Worm (Caenorhabditis elegans) whole organism, young adult: Measurements from ENCODE around the gene pah-1.

Experiments used
- B0019.2 ChIP-seq: fragments of 200-800 bp; sonication (Bioruptor generic); conservative IDR thresholded peaks from 2 replicates; pipeline ENCODE4 v1.3.6; 2022; ENCODE audit warnings: missing genetic modification reagents, missing genetic modification characterization, missing compliant biosample characterization
- F37B4.10 ChIP-seq: fragments of 200-800 bp; sonication (Bioruptor generic); IDR thresholded peaks from 2 replicates; pipeline ENCODE4 v1.3.6; 2022; ENCODE audit warnings: missing genetic modification characterization, missing compliant biosample characterization
- F57A8.1 ChIP-seq: fragments of 200-800 bp; sonication (Bioruptor generic); optimal IDR thresholded peaks from 2 replicates; lab custom pipeline; 2018; ENCODE audit warnings: mild to moderate bottlenecking, missing genetic modification characterization, moderate library complexity, missing compliant biosample characterization
- K11D2.4 ChIP-seq: fragments of 200-800 bp; sonication (Bioruptor generic); IDR thresholded peaks from 2 replicates; pipeline ENCODE4 v1.3.6; 2022; ENCODE audit warnings: missing genetic modification reagents, missing genetic modification characterization, missing compliant biosample characterization
- T07F8.4 ChIP-seq: sonication (generic microtip); optimal IDR thresholded peaks from 2 replicates; lab custom pipeline; 2016; ENCODE audit warnings: mild to moderate bottlenecking, missing genetic modification characterization, moderate library complexity, missing compliant biosample characterization
- Y56A3A.18 ChIP-seq: fragments of 200-800 bp; sonication (Bioruptor generic); IDR thresholded peaks from 2 replicates; pipeline ENCODE4 v1.3.6; 2022; ENCODE audit warnings: missing genetic modification reagents, missing genetic modification characterization, missing compliant biosample characterization
- Y79H2A.3 ChIP-seq: fragments of 200-800 bp; sonication (Bioruptor generic); conservative IDR thresholded peaks from 2 replicates; pipeline ENCODE4 v1.3.6; 2022; ENCODE audit warnings: missing genetic modification reagents, missing genetic modification characterization, missing compliant biosample characterization
- akir-1 ChIP-seq: fragments of 200-800 bp; sonication (Bioruptor generic); optimal IDR thresholded peaks from 2 replicates; lab custom pipeline; 2018; ENCODE audit warnings: mild to moderate bottlenecking, missing genetic modification characterization, moderate library complexity, missing compliant biosample characterization
- attf-3 ChIP-seq: fragments of 200-800 bp; sonication (Bioruptor generic); conservative IDR thresholded peaks from 2 replicates; pipeline ENCODE4 v1.3.6; 2022; ENCODE audit warnings: missing genetic modification reagents, missing genetic modification characterization, missing compliant biosample characterization
- attf-6 ChIP-seq: fragments of 200-800 bp; sonication (Bioruptor generic); IDR thresholded peaks from 2 replicates; pipeline ENCODE4 v1.3.6; 2022; ENCODE audit warnings: missing genetic modification reagents, missing genetic modification characterization, missing compliant biosample characterization
- bed-2 ChIP-seq: fragments of 200-800 bp; sonication (Bioruptor generic); IDR thresholded peaks from 2 replicates; pipeline ENCODE4 v1.3.6; 2022; ENCODE audit warnings: missing genetic modification reagents, missing genetic modification characterization, missing compliant biosample characterization
- ccch-3 ChIP-seq: fragments of 200-800 bp; sonication (Bioruptor generic); optimal IDR thresholded peaks from 2 replicates; lab custom pipeline; 2018; ENCODE audit warnings: mild to moderate bottlenecking, missing genetic modification characterization, missing compliant biosample characterization
- cebp-1 ChIP-seq, 2 experiments: fragments of 200-800 bp in 1 of 2; sonication (Bioruptor generic) in 1 of 2; sonication (generic microtip) in 1 of 2; IDR thresholded peaks in 1 of 2; optimal IDR thresholded peaks in 1 of 2; 2 replicates each; pipeline versions ENCODE4 v1.3.6 to Lab custom; 2017 to 2022; ENCODE audit warnings: missing compliant biosample characterization in 2 of 2, missing genetic modification characterization in 2 of 2, mild to moderate bottlenecking in 1 of 2, missing genetic modification reagents in 1 of 2, moderate library complexity in 1 of 2
- ceh-27 ChIP-seq: fragments of 200-800 bp; sonication (Bioruptor generic); optimal IDR thresholded peaks from 2 replicates; lab custom pipeline; 2018; ENCODE audit warnings: mild to moderate bottlenecking, missing genetic modification characterization, moderate library complexity, missing compliant biosample characterization
- ceh-58 ChIP-seq: fragments of 200-800 bp; sonication (Bioruptor generic); IDR thresholded peaks from 2 replicates; pipeline ENCODE4 v1.3.6; 2022; ENCODE audit warnings: missing genetic modification characterization, missing compliant biosample characterization
- ceh-91 ChIP-seq: fragments of 200-800 bp; sonication (Bioruptor generic); IDR thresholded peaks from 2 replicates; pipeline ENCODE4 v1.3.6; 2022; ENCODE audit warnings: missing genetic modification reagents, missing genetic modification characterization, missing compliant biosample characterization
- chd-7 ChIP-seq: sonication (generic microtip); optimal IDR thresholded peaks from 2 replicates; lab custom pipeline; 2016; ENCODE audit warnings: mild to moderate bottlenecking, missing genetic modification characterization, moderate library complexity, missing compliant biosample characterization
- die-1 ChIP-seq: sonication (generic microtip); optimal IDR thresholded peaks from 2 replicates; lab custom pipeline; 2016; ENCODE audit warnings: missing genotype, mild to moderate bottlenecking, missing genetic modification characterization, missing compliant biosample characterization
- dox-1 ChIP-seq: fragments of 200-800 bp; sonication (Bioruptor generic); IDR thresholded peaks from 2 replicates; pipeline ENCODE4 v1.3.6; 2022; ENCODE audit warnings: missing genetic modification reagents, missing genetic modification characterization, missing compliant biosample characterization
- dpl-1 ChIP-seq: fragments of 150-350 bp; optimal IDR thresholded peaks from 2 replicates; lab custom pipeline; 2014; ENCODE audit warnings: missing biosample characterization, missing genetic modification reagents, missing genetic modification characterization
- egrh-3 ChIP-seq: fragments of 200-800 bp; sonication (Bioruptor generic); IDR thresholded peaks from 2 replicates; pipeline ENCODE4 v1.3.6; 2022; ENCODE audit warnings: missing genetic modification reagents, missing genetic modification characterization, missing compliant biosample characterization
- ekl-4 ChIP-seq: fragments of 200-800 bp; sonication (Bioruptor generic); IDR thresholded peaks from 2 replicates; pipeline ENCODE4 v1.3.6; 2022; ENCODE audit warnings: missing genetic modification reagents, missing genetic modification characterization, missing compliant biosample characterization
- gei-17 ChIP-seq: fragments of 200-800 bp; sonication (Bioruptor generic); optimal IDR thresholded peaks from 2 replicates; lab custom pipeline; 2018; ENCODE audit warnings: mild to moderate bottlenecking, missing genetic modification characterization, missing compliant biosample characterization
- him-1 ChIP-seq: sonication (generic microtip); optimal IDR thresholded peaks from 2 replicates; lab custom pipeline; 2016; ENCODE audit warnings: missing genotype, missing genetic modification reagents, missing genetic modification characterization, missing compliant biosample characterization
- let-607 ChIP-seq, 2 experiments: fragments of 200-800 bp in 1 of 2; sonication (Bioruptor generic) in 1 of 2; sonication (generic microtip) in 1 of 2; optimal IDR thresholded peaks; 2 replicates each; lab custom pipeline; 2016 to 2018; ENCODE audit warnings: mild to moderate bottlenecking in 2 of 2, missing compliant biosample characterization in 2 of 2, missing genetic modification characterization in 2 of 2, moderate library complexity in 2 of 2, missing genotype in 1 of 2
- lin-26 ChIP-seq: fragments of 200-800 bp; sonication (Bioruptor generic); IDR thresholded peaks from 2 replicates; pipeline ENCODE4 v1.3.6; 2022; ENCODE audit warnings: missing genetic modification reagents, missing genetic modification characterization, missing compliant biosample characterization
- lin-40 ChIP-seq: sonication (generic microtip); optimal IDR thresholded peaks from 2 replicates; lab custom pipeline; 2016; ENCODE audit warnings: missing genetic modification characterization, mild to moderate bottlenecking, missing compliant biosample characterization, missing genotype, missing genetic modification reagents
- lsy-27 ChIP-seq: sonication (generic microtip); optimal IDR thresholded peaks from 2 replicates; lab custom pipeline; 2017; ENCODE audit warnings: missing genetic modification characterization, mild to moderate bottlenecking, missing compliant biosample characterization, antibody characterized with exemption, missing genotype, borderline replicate concordance; ENCODE audit not compliant: insufficient read depth
- madf-3 ChIP-seq: fragments of 200-800 bp; sonication (Bioruptor generic); IDR thresholded peaks from 2 replicates; pipeline ENCODE4 v1.3.6; 2022; ENCODE audit warnings: missing genetic modification reagents, missing genetic modification characterization, missing compliant biosample characterization
- madf-8 ChIP-seq: fragments of 200-800 bp; sonication (Bioruptor generic); conservative IDR thresholded peaks from 2 replicates; pipeline ENCODE4 v1.3.6; 2022; ENCODE audit warnings: missing genetic modification reagents, missing genetic modification characterization, missing compliant biosample characterization
- mcd-1 ChIP-seq: fragments of 200-800 bp; sonication (Bioruptor generic); IDR thresholded peaks from 2 replicates; pipeline ENCODE4 v1.3.6; 2022; ENCODE audit warnings: missing genetic modification reagents, missing genetic modification characterization, missing compliant biosample characterization
- mel-28 ChIP-seq: sonication (generic microtip); optimal IDR thresholded peaks from 2 replicates; lab custom pipeline; 2016; ENCODE audit warnings: borderline replicate concordance, mild to moderate bottlenecking, missing genetic modification characterization, missing compliant biosample characterization
- mxl-1 ChIP-seq: sonication (generic microtip); optimal IDR thresholded peaks from 2 replicates; lab custom pipeline; 2016; ENCODE audit warnings: missing genetic modification characterization, missing compliant biosample characterization
- nhr-27 ChIP-seq: fragments of 200-800 bp; sonication (Bioruptor generic); optimal IDR thresholded peaks from 2 replicates; lab custom pipeline; 2018; ENCODE audit warnings: mild to moderate bottlenecking, missing genetic modification characterization, moderate library complexity, missing compliant biosample characterization
- nhr-80 ChIP-seq: sonication (generic microtip); optimal IDR thresholded peaks from 2 replicates; lab custom pipeline; 2016; ENCODE audit warnings: missing genetic modification characterization, missing compliant biosample characterization
- rec-8 ChIP-seq, 2 experiments: sonication (generic microtip); optimal IDR thresholded peaks; 2 replicates each; lab custom pipeline; 2016; ENCODE audit warnings: mild to moderate bottlenecking in 2 of 2, missing genetic modification characterization in 2 of 2, missing genetic modification reagents in 2 of 2, missing genotype in 2 of 2, missing biosample characterization in 1 of 2, missing compliant biosample characterization in 1 of 2, moderate library complexity in 1 of 2
- sdz-38 ChIP-seq: sonication (generic microtip); optimal IDR thresholded peaks from 2 replicates; lab custom pipeline; 2016; ENCODE audit warnings: missing genotype, missing genetic modification characterization, missing compliant biosample characterization
- snpc-1.1 ChIP-seq: sonication (generic microtip); optimal IDR thresholded peaks from 2 replicates; lab custom pipeline; 2017; ENCODE audit warnings: missing genetic modification characterization, mild to moderate bottlenecking, missing compliant biosample characterization, antibody characterized with exemption, moderate library complexity, missing genotype, missing genetic modification reagents; ENCODE audit not compliant: insufficient read depth
- snpc-3.4 ChIP-seq: sonication (generic microtip); optimal IDR thresholded peaks from 2 replicates; lab custom pipeline; 2017; ENCODE audit warnings: missing genetic modification characterization, mild to moderate bottlenecking, missing compliant biosample characterization, antibody characterized with exemption, moderate library complexity, missing genotype, missing genetic modification reagents
- somi-1 ChIP-seq: fragments of 200-800 bp; sonication (Bioruptor generic); optimal IDR thresholded peaks from 2 replicates; lab custom pipeline; 2018; ENCODE audit warnings: mild to moderate bottlenecking, missing genetic modification characterization, missing compliant biosample characterization
- sptf-2 ChIP-seq: fragments of 200-800 bp; sonication (Bioruptor generic); optimal IDR thresholded peaks from 2 replicates; lab custom pipeline; 2018; ENCODE audit warnings: mild to moderate bottlenecking, missing genetic modification characterization, missing compliant biosample characterization
- zim-3 ChIP-seq: sonication (generic microtip); optimal IDR thresholded peaks from 2 replicates; lab custom pipeline; 2017; ENCODE audit warnings: mild to moderate bottlenecking, missing genetic modification characterization, moderate library complexity, missing compliant biosample characterization
- ztf-26 ChIP-seq: sonication (generic microtip); optimal IDR thresholded peaks from 2 replicates; lab custom pipeline; 2017; ENCODE audit warnings: missing genetic modification characterization, missing compliant biosample characterization
- ztf-28 ChIP-seq: fragments of 200-800 bp; sonication (Bioruptor generic); IDR thresholded peaks from 2 replicates; pipeline ENCODE4 v1.3.6; 2022; ENCODE audit warnings: missing genetic modification reagents, missing genetic modification characterization, missing compliant biosample characterization
- ztf-3 ChIP-seq: fragments of 200-800 bp; sonication (Bioruptor generic); optimal IDR thresholded peaks from 2 replicates; lab custom pipeline; 2018; ENCODE audit warnings: mild to moderate bottlenecking, missing genetic modification characterization, missing compliant biosample characterization

pah-1 gene

ce11 chrII:8742006-8742847, 24.6 kb downstream of the pah-1 start:
- TF ChIP-seq snpc-3.4 (tag; lab: Kevin White, UChicago) = no peak
- TF ChIP-seq chd-7 = peak; percentile 67
- TF ChIP-seq ztf-28 (GFP tag; lab: Robert Waterston, UW) = no peak
- no peak for TF ChIP-seq snpc-1.1 (tag; lab: Kevin White, UChicago)
- no peak for TF ChIP-seq ceh-27
- no peak for TF ChIP-seq ceh-91
- TF ChIP-seq mel-28 (tag; lab: Kevin White, UChicago) = no peak
- TF ChIP-seq T07F8.4 = no peak
- peak; percentile 67 for TF ChIP-seq K11D2.4 (GFP tag; lab: Robert Waterston, UW)
- TF ChIP-seq F57A8.1 (GFP tag; lab: Kevin White, UChicago) = no peak
- TF ChIP-seq die-1 (tag; lab: Kevin White, UChicago) = peak; percentile 39
- TF ChIP-seq ccch-3 (GFP tag; lab: Kevin White, UChicago) = no peak
- TF ChIP-seq ceh-58 (GFP tag; lab: Robert Waterston, UW) = no peak
- TF ChIP-seq sdz-38 = no peak
- no peak for TF ChIP-seq zim-3 (tag; lab: Kevin White, UChicago)
- TF ChIP-seq nhr-80 = peak; percentile 16
- TF ChIP-seq B0019.2 (GFP tag; lab: Robert Waterston, UW) = no peak
- TF ChIP-seq lin-26 (GFP tag; lab: Robert Waterston, UW) = peak; percentile 75
- TF ChIP-seq Y79H2A.3 (GFP tag; lab: Robert Waterston, UW) = no peak
- no peak for TF ChIP-seq madf-8 (GFP tag; lab: Robert Waterston, UW)
- peak; percentile 88 for TF ChIP-seq somi-1 (GFP tag; lab: Kevin White, UChicago)
- 0 out of 2 replicates have a peak, but pooled peaks have one; percentile 21 for TF ChIP-seq madf-3 (GFP tag; lab: Robert Waterston, UW)
- no peak for TF ChIP-seq lsy-27 (tag; lab: Kevin White, UChicago)
- TF ChIP-seq attf-3 (GFP tag; lab: Robert Waterston, UW) = no peak
- TF ChIP-seq mxl-1 (tag; lab: Kevin White, UChicago) = no peak
- TF ChIP-seq egrh-3 (GFP tag; lab: Robert Waterston, UW) = no peak
- no peak for TF ChIP-seq F37B4.10 (GFP tag; lab: Robert Waterston, UW)
- TF ChIP-seq akir-1 (GFP tag; lab: Kevin White, UChicago) = no peak
- TF ChIP-seq gei-17 = no peak
- TF ChIP-seq cebp-1 (GFP tag; IDR thresholded peaks at IDR 0.05; lab: Robert Waterston, UW) = 0 out of 2 replicates have a peak, but pooled peaks have one; percentile 14
- TF ChIP-seq cebp-1 (tag; optimal IDR thresholded peaks at IDR 0.05; lab: Kevin White, UChicago) = peak; percentile 41
- TF ChIP-seq ztf-3 (GFP tag; lab: Kevin White, UChicago) = no peak
- peak; percentile 72 for TF ChIP-seq lin-40 (tag; lab: Kevin White, UChicago)
- no peak for TF ChIP-seq dpl-1 (GFP tag; lab: Kevin White, UChicago)
- TF ChIP-seq rec-8 (tag; optimal IDR thresholded peaks at IDR 0.05; lab: Kevin White, UChicago) = no peak
- 0 out of 2 replicates have a peak, but pooled peaks have one; percentile 21 for TF ChIP-seq mcd-1 (GFP tag; lab: Robert Waterston, UW)
- TF ChIP-seq ztf-26 (tag; lab: Kevin White, UChicago) = peak; percentile 80
- no peak for TF ChIP-seq him-1 (tag; lab: Kevin White, UChicago)
- peak in 1 of 2 experiments; percentile 22 for TF ChIP-seq let-607 (tag; optimal IDR thresholded peaks at IDR 0.05; lab: Kevin White, UChicago)
- no peak for TF ChIP-seq attf-6
- no peak for TF ChIP-seq sptf-2 (GFP tag; lab: Kevin White, UChicago)
- no peak for TF ChIP-seq Y56A3A.18 (GFP tag; lab: Robert Waterston, UW)
- TF ChIP-seq nhr-27 (tag; lab: Kevin White, UChicago) = no peak
- TF ChIP-seq ekl-4 (GFP tag; lab: Robert Waterston, UW) = 0 out of 2 replicates have a peak, but pooled peaks have one; percentile 19
- no peak for TF ChIP-seq bed-2 (GFP tag; lab: Robert Waterston, UW)
- TF ChIP-seq dox-1 (GFP tag; lab: Robert Waterston, UW) = no peak
